Fruit fly (Drosophila melanogaster) whole organism, embryonic: ENCODE results near the gene CG7536.

Experiments
- BEAF-32 ChIP-seq: fragments of 200-800 bp; sonication (Bioruptor generic); optimal IDR thresholded peaks from 3 replicates; lab custom pipeline; 2017; ENCODE audit warnings: missing biosample characterization, missing genetic modification characterization, mild to moderate bottlenecking, moderate library complexity, missing genetic modification reagents
- Bteb2 ChIP-seq: fragments of 200-800 bp; sonication (Bioruptor generic); optimal IDR thresholded peaks from 2 replicates; lab custom pipeline; 2016; ENCODE audit warnings: missing biosample characterization, missing genetic modification characterization
- CG10321 ChIP-seq: fragments of 200-800 bp; sonication (Bioruptor generic); IDR thresholded peaks from 2 replicates; pipeline ENCODE4 v1.3.6; 2022; ENCODE audit warnings: missing biosample characterization, missing genetic modification characterization
- CG14965 ChIP-seq: fragments of 200-800 bp; sonication (Bioruptor generic); optimal IDR thresholded peaks from 2 replicates; lab custom pipeline; 2016; ENCODE audit warnings: missing biosample characterization, missing genetic modification characterization, borderline replicate concordance
- CG2120 ChIP-seq: fragments of 200-800 bp; sonication (Bioruptor generic); optimal IDR thresholded peaks from 3 replicates; lab custom pipeline; 2016; ENCODE audit warnings: missing biosample characterization, missing genetic modification characterization
- CG30403 ChIP-seq: fragments of 200-800 bp; sonication (Bioruptor generic); optimal IDR thresholded peaks from 3 replicates; lab custom pipeline; 2016; ENCODE audit warnings: missing biosample characterization, missing genetic modification characterization
- CG34422 ChIP-seq: fragments of 200-800 bp; sonication (Bioruptor generic); IDR thresholded peaks from 3 replicates; pipeline ENCODE4 v1.3.6; 2022; ENCODE audit warnings: missing biosample characterization, missing genetic modification characterization
- CG5953 ChIP-seq: fragments of 200-800 bp; sonication (Bioruptor generic); IDR thresholded peaks from 2 replicates; pipeline ENCODE4 v1.3.6; 2022; ENCODE audit warnings: missing biosample characterization, missing genetic modification characterization
- CG6765 ChIP-seq: fragments of 200-800 bp; sonication (Bioruptor generic); optimal IDR thresholded peaks from 3 replicates; lab custom pipeline; 2017; ENCODE audit warnings: missing biosample characterization, mild to moderate bottlenecking, missing genetic modification characterization
- CG8765 ChIP-seq: fragments of 200-800 bp; sonication (Bioruptor generic); IDR thresholded peaks from 2 replicates; pipeline ENCODE4 v1.3.6; 2022; ENCODE audit warnings: missing biosample characterization, missing genetic modification characterization
- CG9727 ChIP-seq: fragments of 200-800 bp; sonication (Bioruptor generic); optimal IDR thresholded peaks from 3 replicates; lab custom pipeline; 2017; ENCODE audit warnings: missing biosample characterization, mild to moderate bottlenecking, missing genetic modification characterization
- CoRest ChIP-seq: fragments of 200-800 bp; sonication (Bioruptor generic); optimal IDR thresholded peaks from 3 replicates; lab custom pipeline; 2018; ENCODE audit warnings: missing biosample characterization, mild to moderate bottlenecking, missing genetic modification characterization, moderate library complexity
- CrebB ChIP-seq: fragments of 200-800 bp; sonication (Bioruptor generic); optimal IDR thresholded peaks from 3 replicates; lab custom pipeline; 2018; ENCODE audit warnings: missing biosample characterization, mild to moderate bottlenecking, missing genetic modification characterization
- D19B ChIP-seq: fragments of 200-800 bp; sonication (Bioruptor generic); optimal IDR thresholded peaks from 2 replicates; lab custom pipeline; 2017; ENCODE audit warnings: missing biosample characterization, mild to moderate bottlenecking, missing genetic modification characterization
- Dfd ChIP-seq, 2 experiments: fragments of >200 bp; optimal IDR thresholded peaks; 2 replicates each; lab custom pipeline; 2017; ENCODE audit warnings: missing biosample characterization in 2 of 2, missing genetic modification characterization in 2 of 2
- Hey ChIP-seq: fragments of 200-800 bp; sonication (Bioruptor generic); optimal IDR thresholded peaks from 3 replicates; lab custom pipeline; 2018; ENCODE audit warnings: missing biosample characterization, mild to moderate bottlenecking, missing genetic modification characterization
- MESR4 ChIP-seq: fragments of 200-800 bp; sonication (Bioruptor generic); optimal IDR thresholded peaks from 2 replicates; lab custom pipeline; 2018; ENCODE audit warnings: missing biosample characterization, mild to moderate bottlenecking, missing genetic modification characterization, moderate library complexity
- Mrtf ChIP-seq: fragments of 200-800 bp; sonication (Bioruptor generic); IDR thresholded peaks from 3 replicates; pipeline ENCODE4 v1.3.6; 2022; ENCODE audit warnings: missing biosample characterization, missing genetic modification characterization
- NC2β ChIP-seq: fragments of 200-800 bp; sonication (Bioruptor generic); optimal IDR thresholded peaks from 2 replicates; lab custom pipeline; 2016; ENCODE audit warnings: missing biosample characterization, missing genetic modification characterization
- Ptx1 ChIP-seq: fragments of 200-800 bp; sonication (Bioruptor generic); IDR thresholded peaks from 2 replicates; pipeline ENCODE4 v1.3.6; 2022; ENCODE audit warnings: missing biosample characterization, missing genetic modification characterization
- Rfx ChIP-seq: fragments of 200-800 bp; sonication (Bioruptor generic); IDR thresholded peaks from 2 replicates; pipeline ENCODE4 v1.3.6; 2022; ENCODE audit warnings: missing biosample characterization, missing genetic modification characterization
- Sox100B ChIP-seq: fragments of 200-800 bp; sonication (Bioruptor generic); optimal IDR thresholded peaks from 3 replicates; lab custom pipeline; 2018; ENCODE audit warnings: missing biosample characterization, mild to moderate bottlenecking, missing genetic modification characterization
- TFAM ChIP-seq: fragments of 200-800 bp; sonication (Bioruptor generic); optimal IDR thresholded peaks from 2 replicates; lab custom pipeline; 2017; ENCODE audit warnings: missing biosample characterization, missing genetic modification characterization, inconsistent platforms
- YL-1 ChIP-seq: fragments of 200-800 bp; sonication (Bioruptor generic); optimal IDR thresholded peaks from 3 replicates; lab custom pipeline; 2017; ENCODE audit warnings: missing biosample characterization, mild to moderate bottlenecking, missing genetic modification characterization
- ab ChIP-seq: fragments of 200-800 bp; sonication (Bioruptor generic); optimal IDR thresholded peaks from 2 replicates; lab custom pipeline; 2016; ENCODE audit warnings: missing biosample characterization, missing genetic modification characterization
- bab2 ChIP-seq: fragments of 200-800 bp; sonication (Bioruptor generic); optimal IDR thresholded peaks from 2 replicates; lab custom pipeline; 2016; ENCODE audit warnings: missing biosample characterization, missing genetic modification characterization
- chinmo ChIP-seq: fragments of 200-800 bp; sonication (Bioruptor generic); IDR thresholded peaks from 4 replicates; pipeline ENCODE4 v1.3.6; 2022; ENCODE audit warnings: missing biosample characterization, missing genetic modification characterization; ENCODE audit not compliant: partially characterized antibody
- eyg ChIP-seq: fragments of 200-800 bp; sonication (Bioruptor generic); optimal IDR thresholded peaks from 3 replicates; lab custom pipeline; 2016; ENCODE audit warnings: missing biosample characterization, missing genetic modification characterization
- ftz-f1 ChIP-seq: fragments of 200-800 bp; sonication (Bioruptor generic); optimal IDR thresholded peaks from 2 replicates; lab custom pipeline; 2016; ENCODE audit warnings: missing biosample characterization, missing genetic modification characterization
- fu2 ChIP-seq: fragments of 200-800 bp; sonication (Bioruptor generic); optimal IDR thresholded peaks from 2 replicates; lab custom pipeline; 2016; ENCODE audit warnings: missing biosample characterization, missing genetic modification characterization
- grau ChIP-seq: fragments of 200-800 bp; optimal IDR thresholded peaks from 3 replicates; lab custom pipeline; 2019; ENCODE audit warnings: missing biosample characterization, mild to moderate bottlenecking, missing genetic modification characterization, moderate library complexity
- her ChIP-seq: fragments of 200-800 bp; sonication (Bioruptor generic); optimal IDR thresholded peaks from 2 replicates; lab custom pipeline; 2016; ENCODE audit warnings: missing biosample characterization, missing genetic modification characterization
- hkb ChIP-seq, 2 experiments: fragments of 200-800 bp in 1 of 2; fragments of >200 bp in 1 of 2; sonication (Bioruptor generic) in 1 of 2; IDR thresholded peaks in 1 of 2; optimal IDR thresholded peaks in 1 of 2; 2 replicates each; pipeline versions ENCODE4 v1.3.6 to Lab custom; 2017 to 2022; ENCODE audit warnings: missing biosample characterization in 1 of 2, missing genetic modification characterization in 1 of 2
- inv ChIP-seq: fragments of 200-800 bp; sonication (Bioruptor generic); IDR thresholded peaks from 2 replicates; pipeline ENCODE4 v1.3.6; 2022; ENCODE audit warnings: missing biosample characterization, missing genetic modification characterization; ENCODE audit not compliant: partially characterized antibody
- jing ChIP-seq: fragments of 200-800 bp; sonication (Bioruptor generic); optimal IDR thresholded peaks from 2 replicates; lab custom pipeline; 2018; ENCODE audit warnings: missing biosample characterization, mild to moderate bottlenecking, missing genetic modification characterization
- kah ChIP-seq: fragments of 200-800 bp; sonication (Bioruptor generic); optimal IDR thresholded peaks from 2 replicates; lab custom pipeline; 2018; ENCODE audit warnings: missing biosample characterization, mild to moderate bottlenecking, missing genetic modification characterization
- lov ChIP-seq, 2 experiments: fragments of 200-800 bp in 1 of 2; fragments of >200 bp in 1 of 2; sonication (Bioruptor generic) in 1 of 2; IDR thresholded peaks in 1 of 2; optimal IDR thresholded peaks in 1 of 2; 2 replicates in 1 of 2; 3 replicates in 1 of 2; pipeline versions ENCODE4 v1.3.6 to Lab custom; 2017 to 2022; ENCODE audit warnings: missing biosample characterization in 1 of 2, missing genetic modification characterization in 1 of 2
- mirr ChIP-seq: fragments of 200-800 bp; sonication (Bioruptor generic); optimal IDR thresholded peaks from 3 replicates; lab custom pipeline; 2018; ENCODE audit warnings: missing biosample characterization, mild to moderate bottlenecking, missing genetic modification characterization
- p53 ChIP-seq: fragments of 200-800 bp; sonication (Bioruptor generic); optimal IDR thresholded peaks from 2 replicates; lab custom pipeline; 2016; ENCODE audit warnings: missing biosample characterization, missing genetic modification characterization
- psq ChIP-seq: fragments of 200-800 bp; sonication (Bioruptor generic); optimal IDR thresholded peaks from 2 replicates; lab custom pipeline; 2017; ENCODE audit warnings: missing biosample characterization, missing genetic modification characterization
- repo ChIP-seq: fragments of 200-800 bp; sonication (Bioruptor generic); optimal IDR thresholded peaks from 2 replicates; lab custom pipeline; 2016; ENCODE audit warnings: missing biosample characterization, missing genetic modification characterization
- run ChIP-seq: fragments of 200-800 bp; sonication (Bioruptor generic); optimal IDR thresholded peaks from 3 replicates; lab custom pipeline; 2018; ENCODE audit warnings: missing biosample characterization, mild to moderate bottlenecking, missing genetic modification characterization
- so ChIP-seq: fragments of 200-800 bp; sonication (Bioruptor generic); IDR thresholded peaks from 3 replicates; pipeline ENCODE4 v1.3.6; 2022; ENCODE audit warnings: missing biosample characterization, missing genetic modification characterization
- tgo ChIP-seq: fragments of 200-800 bp; sonication (Bioruptor generic); IDR thresholded peaks from 3 replicates; pipeline ENCODE4 v1.3.6; 2022; ENCODE audit warnings: missing biosample characterization, missing genetic modification characterization
- tin ChIP-seq: fragments of 200-800 bp; sonication (Bioruptor generic); optimal IDR thresholded peaks from 3 replicates; lab custom pipeline; 2016; ENCODE audit warnings: missing biosample characterization, missing genetic modification characterization
- toy ChIP-seq: fragments of 200-800 bp; sonication (Bioruptor generic); IDR thresholded peaks from 2 replicates; pipeline ENCODE4 v1.3.6; 2022; ENCODE audit warnings: missing biosample characterization, missing genetic modification characterization
- trem ChIP-seq: fragments of 200-800 bp; optimal IDR thresholded peaks from 3 replicates; lab custom pipeline; 2019; ENCODE audit warnings: missing biosample characterization, mild to moderate bottlenecking, missing genetic modification characterization, moderate library complexity
- ttk ChIP-seq: fragments of 200-800 bp; sonication (Bioruptor generic); IDR thresholded peaks from 2 replicates; pipeline ENCODE4 v2.1.2; 2022; ENCODE audit warnings: missing biosample characterization, missing genetic modification characterization
- unpg ChIP-seq: fragments of 200-800 bp; sonication (Bioruptor generic); optimal IDR thresholded peaks from 3 replicates; lab custom pipeline; 2018; ENCODE audit warnings: missing biosample characterization, mild to moderate bottlenecking, missing genetic modification characterization, moderate library complexity
- zf30C ChIP-seq: fragments of 200-800 bp; sonication (Bioruptor generic); optimal IDR thresholded peaks from 3 replicates; lab custom pipeline; 2018; ENCODE audit warnings: missing biosample characterization, mild to moderate bottlenecking, missing genetic modification characterization

Gene CG7536

DNA sequence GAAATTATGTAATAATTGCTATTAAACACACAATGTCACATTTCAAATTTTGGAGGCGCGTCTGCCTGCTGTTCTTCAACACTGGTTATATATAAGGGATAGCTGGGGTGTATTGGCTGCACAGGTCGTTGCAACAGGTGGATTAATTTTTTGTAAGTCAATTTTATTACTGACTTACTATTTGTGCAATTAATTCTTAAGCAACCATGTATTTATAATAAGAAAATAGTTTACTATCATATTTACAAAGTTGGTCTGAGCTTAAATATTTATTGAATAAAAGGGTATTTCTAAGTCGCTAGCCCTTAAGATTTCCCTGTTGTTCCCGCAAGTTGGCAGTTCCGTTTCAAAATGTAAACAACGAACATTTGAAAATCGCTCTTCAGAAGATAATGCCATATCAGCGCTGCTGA is 4.5 kb upstream of the CG7536 start, which contains the start of gene RhoGAP16F (continued):
- TF ChIP-seq kah (GFP tag; lab: Kevin White, UChicago) (peak; percentile 84), CG9727 (GFP tag; lab: Kevin White, UChicago) (peak; percentile 84), hkb (optimal IDR thresholded peaks at IDR 0.05; lab: Kevin White, UChicago) (no peak), hkb (GFP tag; IDR thresholded peaks at IDR 0.05; lab: Robert Waterston, UW) (peak; percentile 79), Bteb2 (GFP tag; lab: Kevin White, UChicago) (peak; percentile 71), Rfx (peak; percentile 85), CG5953 (GFP tag; lab: Robert Waterston, UW) (peak; percentile 64; the same call in 1 of the 2 replicates), chinmo (GFP tag; lab: Robert Waterston, UW) (no peak), so (GFP tag; lab: Robert Waterston, UW) (peak; percentile 73; the same call in 1 of the 3 replicates), p53 (GFP tag; lab: Kevin White, UChicago) (peak; percentile 12), zf30C (GFP tag; lab: Kevin White, UChicago) (no peak), unpg (GFP tag; lab: Kevin White, UChicago) (peak; percentile 88), grau (tag; lab: Kevin White, UChicago) (peak; percentile 86), CG10321 (peak; percentile 43; the same call in 1 of the 2 replicates), CG30403 (GFP tag; lab: Kevin White, UChicago) (peak; percentile 91), her (peak; percentile 29), trem (tag; lab: Kevin White, UChicago) (peak; percentile 99), run (peak; percentile 40), CG14965 (GFP tag; lab: Kevin White, UChicago) (no peak), jing (GFP tag; lab: Kevin White, UChicago) (peak; percentile 71), CoRest (tag; lab: Kevin White, UChicago) (peak; percentile 90), Mrtf (GFP tag; lab: Robert Waterston, UW) (peak; percentile 67; the same call in 1 of the 3 replicates), lov (optimal IDR thresholded peaks at IDR 0.05; lab: Kevin White, UChicago) (no peak), lov (GFP tag; IDR thresholded peaks at IDR 0.05; lab: Robert Waterston, UW) (0 out of 3 replicates have a peak, but pooled peaks have one; percentile 53), ab (GFP tag; lab: Kevin White, UChicago) (peak; percentile 41), mirr (GFP tag; lab: Kevin White, UChicago) (peak; percentile 29), tgo (GFP tag; lab: Robert Waterston, UW) (peak; percentile 85), MESR4 (GFP tag; lab: Kevin White, UChicago) (peak; percentile 3), CG8765 (GFP tag; lab: Robert Waterston, UW) (peak; percentile 59), inv (GFP tag; lab: Robert Waterston, UW) (no peak), repo (GFP tag; lab: Kevin White, UChicago) (peak; percentile 64), TFAM (no peak), toy (GFP tag; lab: Robert Waterston, UW) (peak; percentile 47; the same call in 1 of the 2 replicates), fu2 (peak; percentile 58), ftz-f1 (GFP tag; lab: Kevin White, UChicago) (peak; percentile 13), CG6765 (GFP tag; lab: Kevin White, UChicago) (peak; percentile 62), bab2 (GFP tag; lab: Kevin White, UChicago) (peak; percentile 82), eyg (GFP tag; lab: Kevin White, UChicago) (no peak), CrebB (peak; percentile 60), YL-1 (GFP tag; lab: Kevin White, UChicago) (peak; percentile 12), CG34422 (GFP tag; lab: Robert Waterston, UW) (peak; percentile 87), Dfd (GFP tag; optimal IDR thresholded peaks at IDR 0.05; lab: Kevin White, UChicago) (no peak), tin (GFP tag; lab: Kevin White, UChicago) (peak; percentile 85), Hey (tag; lab: Kevin White, UChicago) (no peak), Sox100B (GFP tag; lab: Kevin White, UChicago) (peak; percentile 79), D19B (GFP tag; lab: Kevin White, UChicago) (peak; percentile 99), CG2120 (GFP tag; lab: Kevin White, UChicago) (peak; percentile 92), NC2β (peak; percentile 63), ttk (GFP tag; lab: Robert Waterston, UW) (peak; percentile 79), psq (GFP tag; lab: Kevin White, UChicago) (peak; percentile 64), Ptx1 (peak; percentile 93), BEAF-32 (GFP tag; lab: Kevin White, UChicago) (peak; percentile 23)
